Worm (Caenorhabditis elegans): ENCODE results near the gene sra-6.

Gene sra-6

DNA sequence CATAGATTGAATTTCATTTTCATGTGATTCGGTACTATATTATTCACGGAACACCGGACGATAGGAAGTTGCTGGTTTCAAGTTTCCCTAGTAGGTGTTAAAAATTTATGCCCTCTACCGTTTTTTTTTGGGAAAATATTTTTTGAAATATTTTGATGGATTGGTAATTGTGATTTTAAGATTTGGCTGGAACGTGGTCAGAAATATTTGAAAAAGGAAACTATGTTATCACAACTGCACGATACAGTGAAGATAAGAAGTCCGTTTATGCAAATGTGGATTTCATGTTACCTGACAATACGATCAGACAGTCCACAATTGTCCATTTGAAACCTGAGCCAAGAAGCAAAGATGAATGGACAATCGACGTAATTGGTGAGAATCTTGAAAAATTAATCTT lies 27.6 kb downstream of the sra-6 start, which contains the start of gene AH6.17:
Gene AH6.17, plus strand, starts transcription at position 185 of the 400 bp plus-strand sequence.
- TF ChIP-seq ama-1 (optimal IDR thresholded peaks at IDR 0.05) = no peak
- TF ChIP-seq R02D3.7 (tag; optimal IDR thresholded peaks at IDR 0.05) = no peak
- no peak for TF ChIP-seq Y55F3AM.14 (GFP tag; optimal IDR thresholded peaks at IDR 0.05)
- no peak for TF ChIP-seq ztf-4 (tag; optimal IDR thresholded peaks at IDR 0.05)
- TF ChIP-seq nhr-10 (tag; optimal IDR thresholded peaks at IDR 0.05) = no peak
- TF ChIP-seq sma-3 (GFP tag; optimal IDR thresholded peaks at IDR 0.05) = no peak
- no peak for TF ChIP-seq mbf-1 (tag; optimal IDR thresholded peaks at IDR 0.05)
- no peak for TF ChIP-seq nhr-129 (tag; optimal IDR thresholded peaks at IDR 0.05)
- TF ChIP-seq nhr-77 (tag; optimal IDR thresholded peaks at IDR 0.05) = no peak
- no peak for TF ChIP-seq lin-39 (tag; optimal IDR thresholded peaks at IDR 0.05)
- no peak for TF ChIP-seq elt-3 (tag; optimal IDR thresholded peaks at IDR 0.05)

- TF ChIP-seq skn-1 (tag; optimal IDR thresholded peaks at IDR 0.05) = no peak
- no peak for TF ChIP-seq elt-1 (tag; optimal IDR thresholded peaks at IDR 0.05)
- TF ChIP-seq nhr-77 (tag; optimal IDR thresholded peaks at IDR 0.05) = no peak
- TF ChIP-seq mab-5 (tag; optimal IDR thresholded peaks at IDR 0.05) = no peak
- no peak for TF ChIP-seq ZK546.5 (tag; optimal IDR thresholded peaks at IDR 0.05)
- no peak for TF ChIP-seq lin-13 (GFP tag; optimal IDR thresholded peaks at IDR 0.05)
- no peak for TF ChIP-seq sem-4 (tag; optimal IDR thresholded peaks at IDR 0.05)
- TF ChIP-seq R02D3.7 (tag; optimal IDR thresholded peaks at IDR 0.05) = no peak
- no peak for TF ChIP-seq unc-62 (GFP tag; optimal IDR thresholded peaks at IDR 0.05)
- TF ChIP-seq snpc-4 (tag; optimal IDR thresholded peaks at IDR 0.05) = no peak
- no peak for TF ChIP-seq sma-9 (GFP tag; optimal IDR thresholded peaks at IDR 0.05)
- no peak for TF ChIP-seq sma-9 (tag; optimal IDR thresholded peaks at IDR 0.05)
- TF ChIP-seq nhr-237 (tag; optimal IDR thresholded peaks at IDR 0.05) = no peak
- TF ChIP-seq peb-1 (tag; optimal IDR thresholded peaks at IDR 0.05) = no peak
These were observed 29.0 kb downstream of the sra-6 start, which contains the start of gene sra-1 for ce11 chrII:9521570-9521969. TSS of gene sra-1 (minus strand) at chrII:9521670.

ce11 chrII:9518781-9519180 lies 31.8 kb downstream of the sra-6 start, which contains the start of the genes sfxn-1.1 and AH6.3:
TSS of gene sfxn-1.1 (minus strand) at chrII:9518881.
TSS of gene AH6.3 (plus strand) at chrII:9519055.
- TF ChIP-seq peb-1 (tag; optimal IDR thresholded peaks at IDR 0.05) = no peak
- TF ChIP-seq lin-11 (tag; optimal IDR thresholded peaks at IDR 0.05) = no peak
- no peak for TF ChIP-seq elt-1 (tag; optimal IDR thresholded peaks at IDR 0.05)
- TF ChIP-seq sem-4 (tag; optimal IDR thresholded peaks at IDR 0.05) = no peak
- no peak for TF ChIP-seq lsy-2 (tag; optimal IDR thresholded peaks at IDR 0.05)
- TF ChIP-seq sma-9 (GFP tag; optimal IDR thresholded peaks at IDR 0.05) = no peak
- TF ChIP-seq sma-9 (tag; optimal IDR thresholded peaks at IDR 0.05) = no peak
- no peak for TF ChIP-seq ztf-11 (tag; optimal IDR thresholded peaks at IDR 0.05)
- no peak for TF ChIP-seq nhr-77 (tag; optimal IDR thresholded peaks at IDR 0.05)
- TF ChIP-seq nhr-129 (tag; optimal IDR thresholded peaks at IDR 0.05) = no peak
- TF ChIP-seq mab-5 (tag; optimal IDR thresholded peaks at IDR 0.05) = no peak
- no peak for TF ChIP-seq lin-13 (GFP tag; optimal IDR thresholded peaks at IDR 0.05)
- no peak for TF ChIP-seq fos-1 (tag; optimal IDR thresholded peaks at IDR 0.05)
- no peak for TF ChIP-seq aly-2 (tag; optimal IDR thresholded peaks at IDR 0.05)
- TF ChIP-seq sma-3 (GFP tag; optimal IDR thresholded peaks at IDR 0.05) = no peak

DNA sequence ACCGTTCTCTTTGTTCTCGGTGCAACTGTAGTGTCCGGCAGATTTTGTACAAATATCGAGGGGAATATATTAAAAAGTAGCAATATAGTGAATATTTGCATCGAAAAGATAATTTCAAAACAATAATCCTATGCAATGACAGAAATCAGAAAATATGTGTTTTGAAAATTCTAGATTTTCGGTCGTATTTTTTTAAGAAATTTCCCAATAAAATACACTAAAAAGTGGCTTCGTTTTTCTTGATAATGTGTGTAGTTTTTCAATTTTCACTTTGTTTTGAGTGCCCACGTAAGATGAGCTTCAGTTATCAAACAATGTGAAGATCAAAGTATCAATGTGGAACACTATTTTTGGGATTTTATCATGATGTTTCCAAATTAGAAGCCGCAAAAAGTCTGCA lies 33.8 kb downstream of the sra-6 start, which contains the start of gene gcy-1:
Gene gcy-1, minus strand, starts transcription at position 101 of the 400 bp plus-strand sequence.
- TF ChIP-seq aly-2 (tag; optimal IDR thresholded peaks at IDR 0.05) (no peak), nhr-77 (tag; optimal IDR thresholded peaks at IDR 0.05) (no peak), unc-62 (GFP tag; optimal IDR thresholded peaks at IDR 0.05) (no peak), ztf-1 (GFP tag; conservative IDR thresholded peaks at IDR 0.05) (no peak), fos-1 (tag; optimal IDR thresholded peaks at IDR 0.05) (no peak), sma-9 (GFP tag; optimal IDR thresholded peaks at IDR 0.05) (no peak), sma-9 (tag; optimal IDR thresholded peaks at IDR 0.05) (no peak), ztf-4 (tag; optimal IDR thresholded peaks at IDR 0.05) (no peak)

- no peak for TF ChIP-seq elt-3 (tag; optimal IDR thresholded peaks at IDR 0.05)
- no peak for TF ChIP-seq nhr-25 (tag; optimal IDR thresholded peaks at IDR 0.05)
- TF ChIP-seq nhr-11 (tag; optimal IDR thresholded peaks at IDR 0.05) = no peak
- no peak for TF ChIP-seq ztf-11 (tag; optimal IDR thresholded peaks at IDR 0.05)
- no peak for TF ChIP-seq nhr-237 (tag; optimal IDR thresholded peaks at IDR 0.05)
- TF ChIP-seq zag-1 (tag; optimal IDR thresholded peaks at IDR 0.05) = no peak
- TF ChIP-seq gmeb-1 (tag; optimal IDR thresholded peaks at IDR 0.05) = no peak
- no peak for TF ChIP-seq peb-1 (tag; optimal IDR thresholded peaks at IDR 0.05)
- TF ChIP-seq R02D3.7 (tag; optimal IDR thresholded peaks at IDR 0.05) = no peak
- TF ChIP-seq mdl-1 (tag; optimal IDR thresholded peaks at IDR 0.05) = no peak
These were observed 43.4 kb downstream of the sra-6 start, which contains the start of gene gcy-3 for ce11 chrII:9507181-9507580. TSS of gene gcy-3 (minus strand) at chrII:9507281.

All from whole organism, L2 larva.